Worm (Caenorhabditis elegans) whole organism, L4 larva: Measurements from ENCODE around the gene W06E11.1.
"Not testable (repeated sequence)": the region's sequence is repeated elsewhere in the genome, so short reads cannot be mapped to it uniquely, and the experiment has no call there.

Experiments
- F49E8.2 ChIP-seq: sonication (generic microtip); optimal IDR thresholded peaks from 2 replicates; lab custom pipeline; 2016; ENCODE audit warnings: missing compliant biosample characterization, mild to moderate bottlenecking, missing genetic modification characterization, borderline replicate concordance
- ZK337.2 ChIP-seq: fragments of 200-800 bp; sonication (Bioruptor generic); IDR thresholded peaks from 2 replicates; pipeline ENCODE4 v1.3.6; 2022; ENCODE audit warnings: missing genetic modification reagents, missing genetic modification characterization, missing compliant biosample characterization
- aha-1 ChIP-seq: fragments of 150-350 bp; peaks from one replicate; lab custom pipeline; 2014; ENCODE audit warnings: missing biosample characterization, missing genetic modification characterization
- attf-4 ChIP-seq: sonication (generic microtip); optimal IDR thresholded peaks from 3 replicates; lab custom pipeline; 2017; ENCODE audit warnings: missing biosample characterization, missing genetic modification characterization
- daf-16 ChIP-seq, 3 experiments: sonication (generic microtip); optimal IDR thresholded peaks; 2 replicates each; lab custom pipeline; 2016 to 2017; ENCODE audit warnings: missing genetic modification characterization in 3 of 3, missing genetic modification reagents in 3 of 3, mild to moderate bottlenecking in 2 of 3, missing compliant biosample characterization in 2 of 3, missing biosample characterization in 1 of 3, moderate library complexity in 1 of 3
- egl-43 ChIP-seq: fragments of 200-800 bp; sonication (Bioruptor generic); IDR thresholded peaks from 2 replicates; pipeline ENCODE4 v1.3.6; 2022; ENCODE audit warnings: missing genetic modification reagents, missing genetic modification characterization, missing compliant biosample characterization
- gei-8 ChIP-seq: fragments of 200-800 bp; sonication (Bioruptor generic); optimal IDR thresholded peaks from 2 replicates; lab custom pipeline; 2018; ENCODE audit warnings: mild to moderate bottlenecking, missing genetic modification characterization, missing compliant biosample characterization
- madf-5 ChIP-seq, 2 experiments: fragments of 200-800 bp; sonication (Bioruptor generic); IDR thresholded peaks; 2 replicates each; pipeline ENCODE4 v1.3.6; 2022; ENCODE audit warnings: missing compliant biosample characterization in 2 of 2, missing genetic modification characterization in 2 of 2
- mxl-2 ChIP-seq: fragments of 200-800 bp; sonication (Bioruptor generic); conservative IDR thresholded peaks from 2 replicates; pipeline ENCODE4 v1.3.6; 2022; ENCODE audit warnings: missing genetic modification reagents, missing genetic modification characterization, missing compliant biosample characterization
- nhr-41 ChIP-seq: fragments of 200-800 bp; sonication (Bioruptor generic); IDR thresholded peaks from 2 replicates; pipeline ENCODE4 v1.3.6; 2022; ENCODE audit warnings: missing genetic modification reagents, missing genetic modification characterization, missing compliant biosample characterization
- sdz-12 ChIP-seq: fragments of 200-800 bp; sonication (Bioruptor generic); optimal IDR thresholded peaks from 2 replicates; lab custom pipeline; 2018; ENCODE audit warnings: mild to moderate bottlenecking, missing genetic modification characterization, missing compliant biosample characterization
- spr-3 ChIP-seq: fragments of 200-800 bp; sonication (Bioruptor generic); optimal IDR thresholded peaks from 2 replicates; lab custom pipeline; 2018; ENCODE audit warnings: mild to moderate bottlenecking, missing genetic modification characterization, missing compliant biosample characterization
- unc-130 ChIP-seq: sonication (generic microtip); optimal IDR thresholded peaks from 2 replicates; lab custom pipeline; 2016; ENCODE audit warnings: missing genetic modification reagents, missing genetic modification characterization, missing compliant biosample characterization
- unc-62 ChIP-seq, 3 experiments: fragments of 150-350 bp in 1 of 3; sonication (generic microtip); optimal IDR thresholded peaks in 2 of 3; peaks in 1 of 3; 1 replicate in 1 of 3; 2 replicates in 2 of 3; lab custom pipeline; 2014 to 2017; ENCODE audit warnings: missing biosample characterization in 3 of 3, missing genetic modification characterization in 3 of 3, missing genetic modification reagents in 3 of 3, missing genotype in 1 of 3

Gene W06E11.1

ce11 chrIII:683318-683717 lies 41.5 kb downstream of the W06E11.1 start, which contains the start of gene W02B3.4:
TSS of gene W02B3.4 (minus strand) at chrIII:683418.
- TF ChIP-seq unc-62 (GFP tag; optimal IDR thresholded peaks at IDR 0.05 in 1 of 2; lab: Kevin White, UChicago) (peak in 1 of 2 experiments; percentile 84), unc-62 (tag; optimal IDR thresholded peaks at IDR 0.05; lab: Kevin White, UChicago) (no peak), aha-1 (peak; percentile 73), spr-3 (no peak)

- no peak for TF ChIP-seq attf-4 (tag; lab: Kevin White, UChicago)
- TF ChIP-seq egl-43 = no peak
- no peak for TF ChIP-seq mxl-2
- no peak for TF ChIP-seq daf-16 (GFP tag; optimal IDR thresholded peaks at IDR 0.05; lab: Kevin White, UChicago)
- no peak for TF ChIP-seq daf-16 (tag; optimal IDR thresholded peaks at IDR 0.05; lab: Kevin White, UChicago)
- peak in 1 of 2 experiments; percentile 74 for TF ChIP-seq unc-62 (GFP tag; optimal IDR thresholded peaks at IDR 0.05 in 1 of 2; lab: Kevin White, UChicago)
- no peak for TF ChIP-seq unc-62 (tag; optimal IDR thresholded peaks at IDR 0.05; lab: Kevin White, UChicago)
- no peak for TF ChIP-seq F49E8.2
- TF ChIP-seq, all 104 proteins: peak for 1
Measured at ce11 chrIII:688083-688482, 46.2 kb downstream of the W06E11.1 start.

- TF ChIP-seq nhr-41; gei-8 (GFP tag; lab: Kevin White, UChicago); sdz-12 (GFP tag; lab: Kevin White, UChicago): not testable (repeated sequence)
- TF ChIP-seq, all 104 proteins: peak for 0; not testable (repeated sequence) for 104
Measured at ce11 chrIII:688869-689268, 47.0 kb downstream of the W06E11.1 start, which contains the start of gene elf-1. TSS of gene elf-1 (plus strand) at chrIII:689169.

- TF ChIP-seq madf-5 (GFP tag; IDR thresholded peaks at IDR 0.05; lab: Robert Waterston, UW) (no peak), ZK337.2 (no peak), unc-62 (GFP tag; optimal IDR thresholded peaks at IDR 0.05 in 1 of 2; lab: Kevin White, UChicago) (no peak), unc-62 (tag; optimal IDR thresholded peaks at IDR 0.05; lab: Kevin White, UChicago) (no peak), unc-130 (GFP tag; lab: Kevin White, UChicago) (no peak)
Measured at ce11 chrIII:691933-692332, 50.1 kb downstream of the W06E11.1 start, which contains the start of gene W02B3.7. TSS of gene W02B3.7 (minus strand) at chrIII:692033.
